Fruit fly (Drosophila melanogaster): ENCODE results near the gene CG32816.

Gene CG32816

DNA sequence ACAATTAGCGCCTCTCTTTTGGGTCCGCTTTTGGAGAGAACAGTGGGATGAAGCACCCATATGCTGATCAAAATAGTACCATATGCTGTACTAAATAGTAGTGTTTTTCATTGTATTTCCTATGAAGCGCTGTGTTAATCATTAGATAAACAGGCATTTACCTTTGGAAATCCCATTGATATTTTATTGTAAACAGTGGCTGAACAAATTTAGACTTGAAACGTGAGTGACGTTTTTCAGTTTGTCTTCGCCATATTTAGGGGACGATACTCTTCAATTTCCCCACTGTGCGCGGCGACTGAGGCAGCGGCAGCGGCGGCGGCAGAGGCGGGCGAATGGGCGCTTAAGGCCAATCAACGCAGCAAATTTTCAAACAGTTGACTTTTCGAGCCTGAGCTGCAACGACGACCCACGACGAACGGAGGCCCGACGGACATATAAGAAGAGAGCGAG lies 29.1 kb upstream of the CG32816 start (continued):
- TF ChIP-seq salr (GFP tag; optimal IDR thresholded peaks at IDR 0.05) (peak in 1 of 2 experiments; percentile 24), Hr4 (GFP tag; optimal IDR thresholded peaks at IDR 0.05) (peak; percentile 84), Ets96B (tag; optimal IDR thresholded peaks at IDR 0.05) (peak; percentile 72), dac (GFP tag; optimal IDR thresholded peaks at IDR 0.05) (peak; percentile 74), Sox102F (GFP tag; optimal IDR thresholded peaks at IDR 0.05) (no peak), CG11762 (GFP tag; optimal IDR thresholded peaks at IDR 0.05; ENCODE audit: insufficient read depth) (peak; percentile 42), CG3032 (tag; optimal IDR thresholded peaks at IDR 0.05) (peak; percentile 71), fkh (GFP tag; optimal IDR thresholded peaks at IDR 0.05) (peak; percentile 90), eg (GFP tag; IDR thresholded peaks at IDR 0.05) (peak; percentile 80), CG4318 (GFP tag; optimal IDR thresholded peaks at IDR 0.05) (peak; percentile 82), vri (GFP tag; optimal IDR thresholded peaks at IDR 0.05) (peak; percentile 65), Met (GFP tag; optimal IDR thresholded peaks at IDR 0.05) (no peak), CG11294 (GFP tag; IDR thresholded peaks at IDR 0.05) (peak; percentile 71; the same call in 1 of the 2 replicates), pdm3 (GFP tag; optimal IDR thresholded peaks at IDR 0.05) (no peak), Blimp-1 (GFP tag; optimal IDR thresholded peaks at IDR 0.05) (peak; percentile 34), CG6808 (GFP tag; optimal IDR thresholded peaks at IDR 0.05) (peak; percentile 71), fd59A (GFP tag; optimal IDR thresholded peaks at IDR 0.05) (peak; percentile 62), net (GFP tag; optimal IDR thresholded peaks at IDR 0.05) (peak; percentile 83), CG8319 (GFP tag; optimal IDR thresholded peaks at IDR 0.05) (peak; percentile 50), CG1621 (tag; optimal IDR thresholded peaks at IDR 0.05) (no peak), spab (GFP tag; optimal IDR thresholded peaks at IDR 0.05) (peak; percentile 50), CG6792 (GFP tag; optimal IDR thresholded peaks at IDR 0.05) (peak; percentile 64), Smox (GFP tag; optimal IDR thresholded peaks at IDR 0.05) (no peak), CG6276 (GFP tag; optimal IDR thresholded peaks at IDR 0.05) (peak; percentile 86), CG6854 (GFP tag; optimal IDR thresholded peaks at IDR 0.05) (peak; percentile 7), CG3919 (GFP tag; optimal IDR thresholded peaks at IDR 0.05) (no peak), CG9139 (GFP tag; optimal IDR thresholded peaks at IDR 0.05) (no peak), acj6 (GFP tag; optimal IDR thresholded peaks at IDR 0.05) (peak; percentile 68), OdsH (GFP tag; optimal IDR thresholded peaks at IDR 0.05) (no peak), CG7368 (GFP tag; optimal IDR thresholded peaks at IDR 0.05) (peak; percentile 46), topi (GFP tag; optimal IDR thresholded peaks at IDR 0.05) (peak; percentile 79), lz (GFP tag; optimal IDR thresholded peaks at IDR 0.05) (peak; percentile 72), Lpt (GFP tag; optimal IDR thresholded peaks at IDR 0.05) (peak; percentile 70)

DNA sequence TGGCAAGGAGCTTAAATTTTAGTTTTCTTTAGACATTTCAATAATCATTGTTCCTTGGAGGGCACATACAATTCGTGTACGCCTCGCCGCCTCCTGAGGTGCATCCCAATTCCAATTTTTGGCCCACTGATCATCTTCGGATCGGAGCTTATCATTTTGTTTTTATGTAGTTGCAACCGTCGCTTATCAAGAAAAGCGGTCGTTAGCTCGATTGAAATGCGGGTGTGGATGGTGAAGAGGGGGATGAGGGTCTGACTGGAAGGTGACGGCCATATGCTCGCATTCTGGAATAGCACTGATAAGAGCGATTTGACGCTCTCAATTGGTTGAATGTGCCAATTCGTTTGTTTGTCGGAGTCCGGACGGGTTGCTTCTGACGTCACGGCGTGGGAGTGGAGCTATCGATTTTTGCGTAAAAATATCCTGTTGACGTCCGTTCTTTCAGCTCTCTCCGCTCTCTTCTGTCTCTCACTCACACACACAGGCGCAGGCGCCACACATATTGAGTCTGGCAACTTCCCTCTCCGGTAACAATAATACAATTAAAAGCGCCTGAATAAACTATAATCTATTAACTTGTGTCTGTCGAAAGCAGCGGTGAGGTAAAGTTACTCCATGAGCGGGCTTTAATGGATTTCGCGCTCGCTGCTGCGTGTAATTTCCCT lies 28.5 kb upstream of the CG32816 start:
- TF ChIP-seq dac (GFP tag; optimal IDR thresholded peaks at IDR 0.05) = no peak
- TF ChIP-seq svp (GFP tag) = peak; percentile 82
- no peak for TF ChIP-seq Hr39 (GFP tag; optimal IDR thresholded peaks at IDR 0.05)

DNA sequence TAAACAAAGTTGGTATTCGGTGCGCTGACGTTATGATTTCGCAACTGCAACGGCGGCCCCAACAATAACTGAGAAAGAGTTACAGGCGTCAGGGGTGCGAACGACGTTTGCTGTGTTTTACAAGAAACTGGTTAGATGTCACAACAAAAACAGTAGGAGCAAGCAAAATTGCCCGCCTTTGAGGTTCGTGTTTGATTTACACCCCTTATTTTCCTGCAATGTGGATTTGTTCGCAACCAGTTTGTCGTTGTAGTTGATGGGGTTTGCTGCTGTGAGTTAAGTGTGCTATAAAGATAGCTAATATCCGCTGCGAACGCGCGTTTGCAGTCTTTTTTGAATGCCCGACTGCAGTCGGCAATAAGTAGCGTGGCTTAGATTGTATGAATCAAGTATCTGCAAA lies 27.9 kb upstream of the CG32816 start:
- no peak for TF ChIP-seq CG15336 (GFP tag; IDR thresholded peaks at IDR 0.05)
- no peak for TF ChIP-seq Eip93F (GFP tag; optimal IDR thresholded peaks at IDR 0.05)
- no peak for TF ChIP-seq lz (GFP tag; optimal IDR thresholded peaks at IDR 0.05)

DNA sequence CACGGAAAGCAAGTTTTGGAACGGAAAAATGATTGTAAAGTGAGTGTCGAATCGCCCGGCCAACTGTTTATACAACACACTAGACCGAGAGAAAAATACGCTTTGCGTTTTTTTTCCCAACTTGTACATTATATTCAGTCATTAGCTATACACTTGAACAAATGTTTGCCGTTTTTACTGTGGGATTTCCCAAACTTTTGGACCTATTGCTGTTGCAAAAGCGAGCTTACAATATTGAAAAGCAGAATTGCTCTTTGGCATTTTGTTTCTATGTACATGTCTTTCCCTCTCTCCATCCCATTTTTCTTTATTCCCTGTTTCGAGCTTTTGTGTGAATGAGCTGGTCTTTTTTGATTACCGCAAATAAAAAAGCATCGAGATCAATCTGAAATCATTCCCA lies 26.9 kb upstream of the CG32816 start:
- no peak for TF ChIP-seq Ets21C (GFP tag; optimal IDR thresholded peaks at IDR 0.05)
- TF ChIP-seq svp (GFP tag) = peak; percentile 89

Data from whole organism, prepupa.